Fruit fly (Drosophila melanogaster): ENCODE data around the gene CG42710.
A peak's percentile ranks its signal among the peaks of the same experiment; 100 is the strongest.

dm6 chr2L:8787575-8787974, 5.3 kb upstream of the CG42710 start:
- no peak for TF ChIP-seq Mio (GFP tag; optimal IDR thresholded peaks at IDR 0.05)
- no peak for TF ChIP-seq br (GFP tag; optimal IDR thresholded peaks at IDR 0.05)
- no peak for TF ChIP-seq CG9705 (GFP tag; optimal IDR thresholded peaks at IDR 0.05)
- TF ChIP-seq Abd-B (GFP tag; optimal IDR thresholded peaks at IDR 0.05), result no peak
- TF ChIP-seq jim (GFP tag; optimal IDR thresholded peaks at IDR 0.05), result no peak
- no peak for TF ChIP-seq Hr78 (GFP tag; optimal IDR thresholded peaks at IDR 0.05)
- TF ChIP-seq usp (GFP tag; optimal IDR thresholded peaks at IDR 0.05), result no peak
- TF ChIP-seq psq (GFP tag; optimal IDR thresholded peaks at IDR 0.05), result no peak
- TF ChIP-seq CG32264 (GFP tag; optimal IDR thresholded peaks at IDR 0.05), result no peak
- TF ChIP-seq sv (GFP tag; optimal IDR thresholded peaks at IDR 0.05), result no peak
- peak; percentile 31 for TF ChIP-seq HLH106 (tag; optimal IDR thresholded peaks at IDR 0.05)
- no peak for TF ChIP-seq GATAd (GFP tag; optimal IDR thresholded peaks at IDR 0.05)
- TF ChIP-seq dsf (GFP tag; optimal IDR thresholded peaks at IDR 0.05; ENCODE audit: borderline replicate concordance), result no peak

All from whole organism, wandering third instar larva.